Worm (Caenorhabditis elegans): ENCODE data around the gene mps-1.
A peak's percentile ranks its signal among the peaks of the same experiment; 100 is the strongest.

The mps-1 gene

ce11 chrII:6248503-6248902 is 45.7 kb downstream of the mps-1 start (continued):
- TF ChIP-seq fkh-3 (tag; optimal IDR thresholded peaks at IDR 0.05) (peak; percentile 63), egl-44 (GFP tag; IDR thresholded peaks at IDR 0.05) (no peak; the same call in 1 of the 2 replicates), rpc-1 (optimal IDR thresholded peaks at IDR 0.05) (peak; percentile 70), rpc-1 (tag; optimal IDR thresholded peaks at IDR 0.05) (peak; percentile 77), ztf-25 (GFP tag; IDR thresholded peaks at IDR 0.05) (no peak), nhr-120 (GFP tag; IDR thresholded peaks at IDR 0.05) (no peak), ztf-26 (tag; optimal IDR thresholded peaks at IDR 0.05) (peak; percentile 58), ztf-6 (GFP tag; IDR thresholded peaks at IDR 0.05) (no peak), athp-1 (tag; optimal IDR thresholded peaks at IDR 0.05) (peak; percentile 61), ama-1 (optimal IDR thresholded peaks at IDR 0.05) (no peak), ama-1 (GFP tag; optimal IDR thresholded peaks at IDR 0.05) (peak; percentile 66 to 71), ceh-58 (GFP tag; IDR thresholded peaks at IDR 0.05) (no peak), B0336.3 (GFP tag; IDR thresholded peaks at IDR 0.05) (0 out of 2 replicates have a peak, but pooled peaks have one; percentile 13), let-607 (tag; optimal IDR thresholded peaks at IDR 0.05) (peak in 1 of 2 experiments; percentile 14)

ce11 chrII:6248029-6248428 is 46.1 kb downstream of the mps-1 start:
- no peak for TF ChIP-seq D2030.7 (GFP tag; IDR thresholded peaks at IDR 0.05)
- peak; percentile 0 for TF ChIP-seq B0261.1 (tag; optimal IDR thresholded peaks at IDR 0.05)
- TF ChIP-seq attf-5 (GFP tag; optimal IDR thresholded peaks at IDR 0.05), result no peak
- no peak for TF ChIP-seq ztf-3 (GFP tag; optimal IDR thresholded peaks at IDR 0.05)

- TF ChIP-seq F55B11.4 (tag; optimal IDR thresholded peaks at IDR 0.05; ENCODE audit: borderline replicate concordance, insufficient read depth) (no peak), aptf-3 (GFP tag; IDR thresholded peaks at IDR 0.05) (no peak), nhr-80 (tag; optimal IDR thresholded peaks at IDR 0.05) (no peak), lir-1 (GFP tag; conservative IDR thresholded peaks at IDR 0.05) (no peak), ccch-3 (GFP tag; optimal IDR thresholded peaks at IDR 0.05) (no peak)
Observed at ce11 chrII:6247011-6247410, 47.1 kb downstream of the mps-1 start, which contains the start of gene T24H7.2. TSS of gene T24H7.2 (plus strand) at chrII:6247311.

ce11 chrII:6246054-6246453 is 48.1 kb downstream of the mps-1 start, which contains the start of gene lelo-1:
TSS of gene lelo-1 (plus strand) at chrII:6246354.
- TF ChIP-seq hsf-1 (GFP tag; IDR thresholded peaks at IDR 0.05) (no peak), nhr-120 (GFP tag; IDR thresholded peaks at IDR 0.05) (no peak), tbp1 (GFP tag; optimal IDR thresholded peaks at IDR 0.05) (no peak), egl-44 (GFP tag; IDR thresholded peaks at IDR 0.05) (no peak)

- TF ChIP-seq ztf-6 (GFP tag; IDR thresholded peaks at IDR 0.05) (no peak), ets-4 (GFP tag; optimal IDR thresholded peaks at IDR 0.05) (no peak), lin-54 (GFP tag; optimal IDR thresholded peaks at IDR 0.05) (no peak), ceh-58 (GFP tag; IDR thresholded peaks at IDR 0.05) (no peak), attf-5 (GFP tag; optimal IDR thresholded peaks at IDR 0.05) (no peak), attf-6 (GFP tag; IDR thresholded peaks at IDR 0.05) (no peak), nhr-179 (tag; optimal IDR thresholded peaks at IDR 0.05) (no peak), sea-2 (GFP tag; IDR thresholded peaks at IDR 0.05) (no peak), somi-1 (GFP tag; optimal IDR thresholded peaks at IDR 0.05) (no peak), F52B5.7 (tag; optimal IDR thresholded peaks at IDR 0.05) (no peak), rcor-1 (GFP tag; IDR thresholded peaks at IDR 0.05) (no peak), lsl-1 (GFP tag; optimal IDR thresholded peaks at IDR 0.05) (no peak), attf-3 (GFP tag; conservative IDR thresholded peaks at IDR 0.05) (no peak), Y79H2A.3 (GFP tag; conservative IDR thresholded peaks at IDR 0.05) (no peak), dpl-1 (GFP tag; optimal IDR thresholded peaks at IDR 0.05) (no peak), ekl-4 (GFP tag; IDR thresholded peaks at IDR 0.05) (no peak), tlf-1 (GFP tag; optimal IDR thresholded peaks at IDR 0.05) (no peak), F37B4.10 (GFP tag; IDR thresholded peaks at IDR 0.05) (no peak), lin-26 (GFP tag; IDR thresholded peaks at IDR 0.05) (no peak), nfyb-1 (GFP tag; IDR thresholded peaks at IDR 0.05) (no peak)
Observed at ce11 chrII:6245199-6245702, 48.9 kb downstream of the mps-1 start, which contains the start of gene blos-4. TSS of gene blos-4 (plus strand) at chrII:6245249.

Data from whole organism, young adult.